Worm (Caenorhabditis elegans) whole organism, midembryonic: ENCODE results near the gene srg-1.

Source experiments
- T22C8.4 ChIP-seq: fragments of 200-800 bp; sonication (Bioruptor generic); IDR thresholded peaks from 2 replicates; pipeline ENCODE4 v1.3.6; 2022; ENCODE audit warnings: missing genetic modification characterization, missing compliant biosample characterization
- cog-1 ChIP-seq: sonication (generic microtip); optimal IDR thresholded peaks from 2 replicates; lab custom pipeline; 2016; ENCODE audit warnings: missing genetic modification characterization, missing compliant biosample characterization
- flt-1 ChIP-seq: fragments of 200-800 bp; sonication (Bioruptor generic); IDR thresholded peaks from 2 replicates; pipeline ENCODE4 v1.3.6; 2022; ENCODE audit warnings: missing genetic modification characterization, missing compliant biosample characterization
- klf-2 ChIP-seq: fragments of 200-800 bp; sonication (Bioruptor generic); conservative IDR thresholded peaks from 2 replicates; pipeline ENCODE4 v1.3.6; 2022; ENCODE audit warnings: missing genetic modification reagents, missing genetic modification characterization, missing compliant biosample characterization
- med-1 ChIP-seq: sonication (generic microtip); optimal IDR thresholded peaks from 2 replicates; lab custom pipeline; 2017; ENCODE audit warnings: missing genetic modification characterization, mild to moderate bottlenecking, missing compliant biosample characterization, antibody characterized with exemption, missing genetic modification reagents; ENCODE audit not compliant: insufficient read depth
- ref-1 ChIP-seq: fragments of 200-800 bp; sonication (Bioruptor generic); conservative IDR thresholded peaks from 2 replicates; pipeline ENCODE4 v1.3.6; 2022; ENCODE audit warnings: missing genetic modification reagents, missing genetic modification characterization, missing compliant biosample characterization
- tab-1 ChIP-seq: fragments of 200-800 bp; sonication (Bioruptor generic); IDR thresholded peaks from 2 replicates; pipeline ENCODE4 v1.3.6; 2022; ENCODE audit warnings: missing genetic modification characterization, missing compliant biosample characterization
- ztf-23 ChIP-seq: fragments of 200-800 bp; sonication (Bioruptor generic); IDR thresholded peaks from 2 replicates; pipeline ENCODE4 v1.3.6; 2022; ENCODE audit warnings: missing genetic modification reagents, missing genetic modification characterization, missing compliant biosample characterization
- ztf-29 ChIP-seq: fragments of 200-800 bp; sonication (Bioruptor generic); IDR thresholded peaks from 2 replicates; pipeline ENCODE4 v1.3.6; 2022; ENCODE audit warnings: missing genetic modification reagents, missing genetic modification characterization, missing compliant biosample characterization

Gene srg-1

DNA sequence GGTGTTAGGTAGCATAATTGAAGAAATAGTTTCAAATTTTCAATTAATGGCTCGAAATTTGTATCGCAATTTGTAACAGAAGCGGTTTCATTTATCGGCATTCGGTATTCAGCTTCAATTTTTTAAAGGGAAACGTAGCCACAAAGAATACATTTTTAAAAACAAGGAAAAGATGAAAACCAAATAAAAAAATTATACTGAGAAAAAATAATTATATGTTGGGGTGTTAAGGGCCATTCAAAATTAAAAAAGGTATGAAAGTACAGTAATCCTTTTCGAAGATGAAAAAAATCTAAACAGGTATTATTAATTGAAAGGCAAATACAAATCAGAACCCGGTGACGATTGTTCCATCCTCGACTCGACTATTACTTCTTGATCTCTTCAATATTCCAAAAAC is at the start of gene srg-1:
srg-1 (minus strand) TSS at position 101 of the 400 bp plus-strand sequence.
- no peak for TF ChIP-seq flt-1 (GFP tag; lab: Robert Waterston, UW)
- TF ChIP-seq ztf-29 = no peak
- TF ChIP-seq tab-1 (GFP tag; lab: Robert Waterston, UW) = no peak
- TF ChIP-seq ref-1 (GFP tag; lab: Robert Waterston, UW) = no peak
- TF ChIP-seq T22C8.4 = no peak
- TF ChIP-seq ztf-23 (GFP tag; lab: Robert Waterston, UW) = no peak

DNA sequence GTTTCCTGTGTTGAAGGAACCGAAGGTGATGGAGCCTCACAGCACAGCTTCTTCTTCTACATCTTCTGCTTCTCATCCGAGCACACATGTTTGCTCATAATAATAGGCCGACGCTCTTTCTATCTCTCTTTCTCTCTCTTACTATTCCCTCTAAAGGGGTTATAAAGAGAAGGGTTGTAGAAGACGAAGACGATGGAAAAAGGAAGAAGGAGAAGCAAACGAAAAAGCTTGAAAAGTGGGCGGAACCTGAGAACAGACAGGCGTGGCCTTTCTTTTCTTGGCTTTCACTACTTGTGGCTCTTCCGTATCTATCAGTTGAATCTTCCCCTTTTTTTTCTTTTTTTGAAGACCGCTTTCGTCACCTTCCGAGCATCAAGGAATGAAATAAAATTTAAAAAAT is 49.7 kb upstream of the srg-1 start:
- TF ChIP-seq ref-1 (GFP tag; lab: Robert Waterston, UW) (no peak), med-1 (GFP tag; lab: Kevin White, UChicago) (no peak), ztf-23 (GFP tag; lab: Robert Waterston, UW) (no peak), ztf-29 (no peak), flt-1 (GFP tag; lab: Robert Waterston, UW) (no peak), klf-2 (GFP tag; lab: Robert Waterston, UW) (no peak), T22C8.4 (no peak), cog-1 (tag; lab: Kevin White, UChicago) (no peak), tab-1 (GFP tag; lab: Robert Waterston, UW) (no peak)

DNA sequence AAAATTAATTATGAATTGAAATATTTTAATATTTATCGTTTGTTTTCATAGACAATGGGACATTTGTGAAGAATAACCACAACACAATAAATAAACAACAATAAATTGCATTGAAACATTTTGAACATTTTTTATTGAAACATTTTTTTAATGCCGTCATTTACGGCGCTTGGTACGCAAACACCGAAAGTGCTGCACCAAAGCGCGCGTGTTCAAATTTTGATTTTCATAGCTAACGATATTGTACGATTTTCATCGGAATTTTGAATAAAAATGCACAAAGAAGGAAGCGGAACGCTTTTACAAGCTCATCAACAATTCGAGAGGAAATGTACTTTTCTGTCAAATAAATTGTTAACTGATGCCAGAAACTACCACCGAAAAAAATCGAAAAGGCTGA is 45.6 kb upstream of the srg-1 start:
- no peak for TF ChIP-seq ref-1 (GFP tag; lab: Robert Waterston, UW)
- no peak for TF ChIP-seq flt-1 (GFP tag; lab: Robert Waterston, UW)
- no peak for TF ChIP-seq klf-2 (GFP tag; lab: Robert Waterston, UW)
- no peak for TF ChIP-seq cog-1 (tag; lab: Kevin White, UChicago)
- TF ChIP-seq ztf-29 = no peak
- TF ChIP-seq med-1 (GFP tag; lab: Kevin White, UChicago) = no peak
- no peak for TF ChIP-seq ztf-23 (GFP tag; lab: Robert Waterston, UW)
- no peak for TF ChIP-seq T22C8.4
- no peak for TF ChIP-seq tab-1 (GFP tag; lab: Robert Waterston, UW)

DNA sequence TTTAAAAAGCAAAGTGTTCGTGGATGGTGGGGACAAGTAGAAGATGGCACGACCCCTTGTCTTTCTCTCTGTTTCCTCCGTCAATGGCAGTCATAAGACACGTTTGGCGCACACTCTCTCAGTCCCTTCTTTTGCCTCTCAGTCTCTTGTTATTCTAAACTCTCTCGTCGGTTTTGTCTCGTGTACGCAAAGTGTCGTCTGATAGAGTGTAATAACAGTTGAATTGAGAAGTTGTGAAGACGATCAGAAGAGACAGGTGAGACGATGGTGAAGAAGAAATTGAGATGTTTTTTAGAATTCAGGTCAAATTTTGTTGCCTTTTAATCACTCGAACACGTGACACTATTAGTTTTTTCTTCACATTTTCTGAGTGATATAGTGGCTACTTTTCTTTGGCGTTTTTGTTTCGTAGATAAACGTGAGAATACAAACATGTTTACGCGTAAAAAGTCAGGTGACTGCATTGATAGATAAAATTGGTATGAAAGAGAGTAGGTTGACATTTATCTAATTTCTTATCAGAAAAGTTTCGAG is 45.0 kb upstream of the srg-1 start, which contains the start of gene F47D12.9:
F47D12.9 (minus strand) TSS at position 267 of the 534 bp plus-strand sequence.
- TF ChIP-seq cog-1 (tag; lab: Kevin White, UChicago) (no peak), med-1 (GFP tag; lab: Kevin White, UChicago) (no peak), T22C8.4 (no peak), ztf-23 (GFP tag; lab: Robert Waterston, UW) (no peak), klf-2 (GFP tag; lab: Robert Waterston, UW) (no peak), flt-1 (GFP tag; lab: Robert Waterston, UW) (no peak), ref-1 (GFP tag; lab: Robert Waterston, UW) (no peak), ztf-29 (no peak), tab-1 (GFP tag; lab: Robert Waterston, UW) (no peak)

DNA sequence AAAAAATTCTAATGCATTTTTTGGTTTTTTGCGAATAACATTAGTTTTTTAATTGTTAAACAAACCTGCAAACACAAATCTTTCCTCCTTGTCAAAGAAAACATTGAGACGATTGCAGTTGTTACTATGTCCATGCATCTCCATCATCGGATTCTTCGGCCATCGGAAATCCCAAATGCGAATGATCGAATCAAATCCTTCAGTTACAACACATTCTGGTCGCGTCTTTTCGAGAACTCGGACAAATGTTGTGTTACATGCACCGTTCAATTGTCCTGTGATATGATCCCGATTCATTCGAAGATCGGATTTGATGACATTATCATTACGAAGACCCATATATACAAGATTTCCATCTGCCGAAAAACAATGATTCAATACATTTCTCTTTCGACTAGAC is 42.1 kb upstream of the srg-1 start:
- no peak for TF ChIP-seq flt-1 (GFP tag; lab: Robert Waterston, UW)
- TF ChIP-seq T22C8.4 = no peak
- TF ChIP-seq med-1 (GFP tag; lab: Kevin White, UChicago) = no peak

DNA sequence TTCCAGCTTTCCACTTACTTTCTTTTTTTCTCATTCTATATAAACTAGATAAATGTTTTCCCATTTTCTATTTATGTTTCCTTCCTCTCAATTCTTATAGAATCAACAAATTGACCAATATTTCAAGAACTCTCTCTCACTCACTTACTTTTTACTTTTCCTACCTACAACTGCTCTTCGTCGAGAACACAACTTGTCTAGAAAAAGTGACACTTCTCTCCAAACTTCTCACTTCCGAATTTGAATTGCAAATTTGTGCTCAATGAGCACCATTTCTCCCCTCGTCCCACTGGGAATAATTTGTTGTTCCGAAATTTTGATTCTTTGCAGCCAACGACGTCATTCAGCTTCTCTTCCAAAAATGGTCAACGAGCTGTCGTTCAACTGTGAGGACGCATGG is 40.0 kb upstream of the srg-1 start, which contains the start of gene F47D12.3:
F47D12.3 (plus strand) TSS at position 331 of the 400 bp plus-strand sequence.
- TF ChIP-seq ztf-23 (GFP tag; lab: Robert Waterston, UW) (no peak), flt-1 (GFP tag; lab: Robert Waterston, UW) (no peak), ztf-29 (no peak), ref-1 (GFP tag; lab: Robert Waterston, UW) (no peak), cog-1 (tag; lab: Kevin White, UChicago) (no peak), T22C8.4 (no peak), med-1 (GFP tag; lab: Kevin White, UChicago) (no peak), klf-2 (GFP tag; lab: Robert Waterston, UW) (no peak), tab-1 (GFP tag; lab: Robert Waterston, UW) (no peak)

DNA sequence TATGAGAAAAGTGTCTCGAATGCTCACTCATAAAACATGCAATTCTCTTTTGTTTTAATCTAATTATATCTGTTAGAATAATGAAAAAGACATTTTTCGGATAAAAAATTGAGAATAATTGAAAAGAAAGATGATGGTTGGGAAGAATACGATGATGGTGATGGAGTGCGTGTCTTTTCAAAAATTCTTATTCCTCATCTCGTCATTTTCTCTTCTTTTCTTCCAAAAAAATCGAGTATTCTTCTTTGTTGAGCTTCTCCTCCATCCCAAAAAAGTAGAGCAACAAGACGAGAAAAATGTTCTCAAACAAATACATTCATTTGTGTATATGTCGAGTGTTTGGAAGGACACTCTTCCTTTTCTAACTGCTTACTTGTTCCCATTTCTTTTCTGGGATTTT is 39.4 kb upstream of the srg-1 start:
- TF ChIP-seq T22C8.4 (no peak), ref-1 (GFP tag; lab: Robert Waterston, UW) (no peak), med-1 (GFP tag; lab: Kevin White, UChicago) (no peak), flt-1 (GFP tag; lab: Robert Waterston, UW) (no peak), klf-2 (GFP tag; lab: Robert Waterston, UW) (no peak), ztf-29 (no peak), ztf-23 (GFP tag; lab: Robert Waterston, UW) (no peak), cog-1 (tag; lab: Kevin White, UChicago) (no peak), tab-1 (GFP tag; lab: Robert Waterston, UW) (no peak)

DNA sequence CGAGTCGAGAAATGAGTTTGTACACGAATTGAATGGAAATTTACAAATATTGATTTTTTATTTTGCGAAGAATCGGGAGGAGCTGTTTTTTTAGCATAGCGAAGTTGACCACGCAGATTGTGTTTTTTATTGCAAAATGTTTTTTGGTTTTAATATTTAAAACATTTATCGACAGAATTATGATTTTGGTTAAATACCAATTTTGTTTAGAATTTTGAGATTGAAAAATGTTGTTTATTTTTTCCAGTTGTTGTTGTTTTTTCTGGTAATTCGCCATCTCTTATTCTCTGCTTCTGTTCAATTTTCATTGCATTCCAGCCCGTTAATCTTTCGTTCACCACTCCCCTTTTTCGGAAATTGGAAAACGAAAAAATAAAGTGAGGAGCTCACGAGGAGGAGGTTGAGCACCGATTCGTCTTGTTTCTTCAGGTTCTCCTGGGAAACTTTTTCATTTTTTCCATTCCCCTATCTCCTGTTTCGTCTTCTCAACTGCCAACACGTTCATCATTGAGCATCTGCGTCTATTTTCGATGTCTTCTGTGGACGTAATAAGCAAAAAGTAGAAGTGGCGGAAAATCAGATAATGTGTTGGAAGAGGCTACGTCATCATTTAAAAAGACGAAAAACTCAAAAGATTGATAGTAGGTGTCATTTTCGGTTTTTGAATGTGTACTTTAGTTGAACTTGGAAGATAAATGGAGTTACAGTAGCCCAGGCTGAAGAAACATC is 38.0 kb upstream of the srg-1 start, which contains the start of gene F47D12.7:
F47D12.7 (minus strand) TSS at position 51 of the 729 bp plus-strand sequence.
- TF ChIP-seq cog-1 (tag; lab: Kevin White, UChicago) (no peak), ref-1 (GFP tag; lab: Robert Waterston, UW) (no peak), med-1 (GFP tag; lab: Kevin White, UChicago) (no peak), klf-2 (GFP tag; lab: Robert Waterston, UW) (no peak), ztf-29 (no peak), ztf-23 (GFP tag; lab: Robert Waterston, UW) (no peak), tab-1 (GFP tag; lab: Robert Waterston, UW) (no peak), T22C8.4 (no peak), flt-1 (GFP tag; lab: Robert Waterston, UW) (no peak)
